Worm (Caenorhabditis elegans): ENCODE data around the gene Y54G2A.77.

The Y54G2A.77 gene

DNA sequence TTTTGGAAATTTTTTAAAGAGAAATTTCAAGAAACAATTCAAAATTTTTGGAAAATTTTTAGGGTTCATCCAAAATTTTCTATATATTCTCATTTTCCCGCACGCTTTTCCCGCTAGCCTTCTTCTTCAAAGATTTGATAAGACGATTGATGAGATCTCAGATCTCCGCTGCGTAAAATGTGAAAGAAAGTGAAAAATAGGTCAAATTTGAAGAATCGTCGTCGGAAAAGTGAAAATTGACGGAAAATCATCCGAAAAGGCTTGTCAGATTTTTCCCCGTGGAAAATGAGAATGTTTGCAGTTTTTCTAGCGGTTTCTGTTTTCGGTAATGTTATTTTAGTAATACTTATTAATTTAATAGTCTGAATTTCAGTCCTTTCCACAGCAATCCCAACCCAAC, 46.7 kb downstream of the Y54G2A.77 start, which contains the start of gene Y54G2A.76:
Gene Y54G2A.76, plus strand, starts transcription at position 203 of the 400 bp plus-strand sequence.
- TF ChIP-seq dao-5 (tag; optimal IDR thresholded peaks at IDR 0.05) (no peak), W03F9.2 (tag; optimal IDR thresholded peaks at IDR 0.05) (no peak), him-1 (tag; optimal IDR thresholded peaks at IDR 0.05) (no peak)

All from whole organism, L4/young adult.